Worm (Caenorhabditis elegans) whole organism, mixed stage, embryonic: ENCODE data around the gene F57G8.7.

Experiments
- snpc-4 ChIP-seq: fragments of 150-350 bp; optimal IDR thresholded peaks from 2 replicates; lab custom pipeline; 2014; ENCODE audit warnings: missing biosample characterization, missing genetic modification characterization
- sptf-1 ChIP-seq: sonication (generic microtip); optimal IDR thresholded peaks from 2 replicates; lab custom pipeline; 2017; ENCODE audit warnings: mild to moderate bottlenecking, missing genetic modification characterization, moderate library complexity, missing compliant biosample characterization

DNA sequence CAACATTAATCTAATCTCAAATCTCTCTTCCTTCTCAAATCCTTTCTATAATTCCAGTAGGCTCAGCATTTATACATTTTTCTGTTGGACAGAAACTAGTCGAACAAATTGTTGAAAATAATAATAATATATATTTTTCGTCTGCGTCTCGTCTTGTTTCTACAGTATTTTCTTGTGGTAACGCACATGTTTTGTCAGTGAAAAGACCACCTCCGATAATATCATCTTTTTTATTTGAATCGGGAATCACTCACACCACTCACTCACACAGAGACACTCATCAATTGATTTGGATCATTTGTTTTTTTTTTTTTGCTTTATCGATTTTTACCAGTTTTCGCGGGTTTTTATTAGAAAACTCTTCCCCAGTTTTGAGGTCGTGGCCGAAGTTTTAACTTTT, 25.7 kb downstream of the F57G8.7 start:
- TF ChIP-seq snpc-4 (tag; lab: Kevin White, UChicago) (no peak), sptf-1 (tag; lab: Kevin White, UChicago) (no peak)
